Fruit fly (Drosophila melanogaster): ENCODE results near the gene CG11841.
A peak's percentile ranks its signal among the peaks of the same experiment; 100 is the strongest.

CG11841 gene

dm6 chr3R:29068430-29069207 lies 17.8 kb downstream of the CG11841 start (continued):
- TF ChIP-seq trh (GFP tag; optimal IDR thresholded peaks at IDR 0.05) (no peak), Mrtf (GFP tag; IDR thresholded peaks at IDR 0.05) (no peak), dati (GFP tag; IDR thresholded peaks at IDR 0.05) (no peak), mam (GFP tag; optimal IDR thresholded peaks at IDR 0.05) (peak; percentile 49), schlank (tag; optimal IDR thresholded peaks at IDR 0.05) (peak; percentile 38), sisA (GFP tag; IDR thresholded peaks at IDR 0.05) (0 out of 2 replicates have a peak, but pooled peaks have one; percentile 26), tio (GFP tag; optimal IDR thresholded peaks at IDR 0.05) (no peak), usp (GFP tag; optimal IDR thresholded peaks at IDR 0.05) (no peak), bsh (GFP tag; optimal IDR thresholded peaks at IDR 0.05) (peak in 1 of 2 experiments; percentile 17), fd64A (GFP tag; optimal IDR thresholded peaks at IDR 0.05) (no peak), Deaf1 (tag; optimal IDR thresholded peaks at IDR 0.05) (no peak), CG6654 (GFP tag; optimal IDR thresholded peaks at IDR 0.05) (no peak), CG3407 (GFP tag; optimal IDR thresholded peaks at IDR 0.05) (no peak), nom (GFP tag; optimal IDR thresholded peaks at IDR 0.05) (no peak), YL-1 (GFP tag; optimal IDR thresholded peaks at IDR 0.05) (no peak), CG8089 (GFP tag; optimal IDR thresholded peaks at IDR 0.05) (no peak), CG10431 (GFP tag; optimal IDR thresholded peaks at IDR 0.05) (no peak), Dbx (GFP tag; IDR thresholded peaks at IDR 0.05) (peak; percentile 74), run (tag; optimal IDR thresholded peaks at IDR 0.05) (no peak), CG10565 (GFP tag; optimal IDR thresholded peaks at IDR 0.05) (no peak), lilli (GFP tag; optimal IDR thresholded peaks at IDR 0.05) (peak; percentile 43), Hey (tag; optimal IDR thresholded peaks at IDR 0.05) (no peak), mirr (GFP tag; optimal IDR thresholded peaks at IDR 0.05) (no peak), CG43689 (GFP tag; IDR thresholded peaks at IDR 0.05) (no peak), CG2712 (tag; optimal IDR thresholded peaks at IDR 0.05) (peak; percentile 42), CG9932 (GFP tag; IDR thresholded peaks at IDR 0.05) (0 out of 2 replicates have a peak, but pooled peaks have one; percentile 18), bigmax (GFP tag; optimal IDR thresholded peaks at IDR 0.05) (no peak), CG30431 (GFP tag; optimal IDR thresholded peaks at IDR 0.05) (no peak), CG9876 (GFP tag; optimal IDR thresholded peaks at IDR 0.05) (no peak), Max (GFP tag; optimal IDR thresholded peaks at IDR 0.05) (no peak), CG11723 (GFP tag; optimal IDR thresholded peaks at IDR 0.05) (no peak), sd (tag; optimal IDR thresholded peaks at IDR 0.05) (no peak), Nf-YB (GFP tag; optimal IDR thresholded peaks at IDR 0.05) (no peak), ac (GFP tag; optimal IDR thresholded peaks at IDR 0.05) (no peak), prd (optimal IDR thresholded peaks at IDR 0.05) (no peak), prd (GFP tag; IDR thresholded peaks at IDR 0.05) (peak; percentile 48; the same call in 1 of the 3 replicates), HLHmδ (GFP tag; optimal IDR thresholded peaks at IDR 0.05) (no peak), sens-2 (GFP tag; IDR thresholded peaks at IDR 0.05) (no peak), luna (GFP tag; optimal IDR thresholded peaks at IDR 0.05) (no peak), caup (GFP tag; optimal IDR thresholded peaks at IDR 0.05; ENCODE audit: severe bottlenecking) (peak; percentile 30), Hr39 (optimal IDR thresholded peaks at IDR 0.05) (no peak), D (optimal IDR thresholded peaks at IDR 0.05) (no peak), D (GFP tag; optimal IDR thresholded peaks at IDR 0.05) (no peak), dysf (GFP tag; IDR thresholded peaks at IDR 0.05) (peak; percentile 57), CG2202 (tag; optimal IDR thresholded peaks at IDR 0.05) (no peak), nerfin-2 (GFP tag; IDR thresholded peaks at IDR 0.05; ENCODE audit: partially characterized antibody) (no peak), CG17361 (GFP tag; IDR thresholded peaks at IDR 0.05) (peak; percentile 32; the same call in 1 of the 3 replicates), Doc3 (GFP tag; IDR thresholded peaks at IDR 0.05; ENCODE audit: partially characterized antibody) (no peak), chif (GFP tag; optimal IDR thresholded peaks at IDR 0.05) (no peak), ap (GFP tag; IDR thresholded peaks at IDR 0.05) (no peak), C15 (GFP tag; IDR thresholded peaks at IDR 0.05) (no peak)
